Fruit fly (Drosophila melanogaster): Measurements from ENCODE around the gene Rpn3.

Rpn3 gene

dm6 chr2L:19051534-19052100 lies at the start of gene Rpn3 (continued):
- TF ChIP-seq dm (GFP tag; optimal IDR thresholded peaks at IDR 0.05): peak; percentile 80
- TF ChIP-seq her (GFP tag; optimal IDR thresholded peaks at IDR 0.05): peak; percentile 62
- TF ChIP-seq Hr51 (GFP tag; optimal IDR thresholded peaks at IDR 0.05): peak; percentile 74 to 82
- TF ChIP-seq CG13775 (GFP tag; optimal IDR thresholded peaks at IDR 0.05): peak; percentile 87
- no peak; the same call in 2 of the 3 replicates for TF ChIP-seq Opbp (GFP tag; IDR thresholded peaks at IDR 0.05; ENCODE audit: partially characterized antibody)
- TF ChIP-seq ewg (GFP tag; optimal IDR thresholded peaks at IDR 0.05): peak; percentile 59
- peak; percentile 87 for TF ChIP-seq nmo (GFP tag; optimal IDR thresholded peaks at IDR 0.05)
- peak; percentile 58 for TF ChIP-seq oc (tag; optimal IDR thresholded peaks at IDR 0.05)
- TF ChIP-seq crc (GFP tag; optimal IDR thresholded peaks at IDR 0.05): peak; percentile 47
- TF ChIP-seq H2.0 (GFP tag; IDR thresholded peaks at IDR 0.05): peak; percentile 87
- TF ChIP-seq nerfin-2 (GFP tag; IDR thresholded peaks at IDR 0.05; ENCODE audit: partially characterized antibody): peak; percentile 75
- TF ChIP-seq Dbx (GFP tag; IDR thresholded peaks at IDR 0.05): peak; percentile 88
- TF ChIP-seq CG13296 (GFP tag; optimal IDR thresholded peaks at IDR 0.05): peak; percentile 53
- TF ChIP-seq CG30431 (GFP tag; optimal IDR thresholded peaks at IDR 0.05): peak; percentile 44
- no peak for TF ChIP-seq ERR (GFP tag; optimal IDR thresholded peaks at IDR 0.05)
- TF ChIP-seq CG6791 (GFP tag; IDR thresholded peaks at IDR 0.05; ENCODE audit: partially characterized antibody): peak; percentile 71
- TF ChIP-seq Dad (GFP tag; optimal IDR thresholded peaks at IDR 0.05): peak; percentile 79
- TF ChIP-seq CG6654 (GFP tag; optimal IDR thresholded peaks at IDR 0.05): no peak
- peak; percentile 29 for TF ChIP-seq Sry-β (GFP tag; optimal IDR thresholded peaks at IDR 0.05)
- peak; percentile 84 for TF ChIP-seq CG10979 (tag; optimal IDR thresholded peaks at IDR 0.05)
- TF ChIP-seq Vsx1 (GFP tag; optimal IDR thresholded peaks at IDR 0.05): no peak
- TF ChIP-seq jing (GFP tag; optimal IDR thresholded peaks at IDR 0.05): no peak
- TF ChIP-seq bbx (GFP tag; IDR thresholded peaks at IDR 0.05; ENCODE audit: partially characterized antibody): peak; percentile 54; the same call in 1 of the 2 replicates
- peak; percentile 91 for TF ChIP-seq Ptx1 (GFP tag; IDR thresholded peaks at IDR 0.05)
- TF ChIP-seq BEAF-32 (GFP tag; optimal IDR thresholded peaks at IDR 0.05): peak; percentile 70
- TF ChIP-seq abd-A (tag; optimal IDR thresholded peaks at IDR 0.05): no peak
- TF ChIP-seq CG4424 (GFP tag; optimal IDR thresholded peaks at IDR 0.05): peak; percentile 90
- no peak for TF ChIP-seq tll (GFP tag; optimal IDR thresholded peaks at IDR 0.05)
- peak; percentile 60 for TF ChIP-seq onecut (GFP tag; IDR thresholded peaks at IDR 0.05)
- TF ChIP-seq ems (GFP tag; optimal IDR thresholded peaks at IDR 0.05): peak; percentile 80
- peak; percentile 90 for TF ChIP-seq slbo (GFP tag; IDR thresholded peaks at IDR 0.05)
- peak; percentile 78 for TF ChIP-seq B-H1 (GFP tag; IDR thresholded peaks at IDR 0.05)
- TF ChIP-seq grn (GFP tag; optimal IDR thresholded peaks at IDR 0.05): no peak

dm6 chr2L:19002468-19002867 lies 49.1 kb upstream of the Rpn3 start:
- TF ChIP-seq zen2 (GFP tag; IDR thresholded peaks at IDR 0.05; ENCODE audit: partially characterized antibody): no peak
- peak; percentile 66 for TF ChIP-seq exex (tag; optimal IDR thresholded peaks at IDR 0.05)
- TF ChIP-seq CHES-1-like (GFP tag; optimal IDR thresholded peaks at IDR 0.05): no peak
- TF ChIP-seq mirr (GFP tag; optimal IDR thresholded peaks at IDR 0.05): peak; percentile 62

dm6 chr2L:19002959-19003371 lies 48.6 kb upstream of the Rpn3 start, which contains the start of gene CG31793:
TSS of gene CG31793 (plus strand) at chr2L:19003367.
- TF ChIP-seq Dbx (GFP tag; IDR thresholded peaks at IDR 0.05) (peak; percentile 64; the same call in 2 of the 3 replicates), lilli (GFP tag; optimal IDR thresholded peaks at IDR 0.05) (peak; percentile 25), CG9727 (GFP tag; optimal IDR thresholded peaks at IDR 0.05) (peak; percentile 51), CG11504 (tag; optimal IDR thresholded peaks at IDR 0.05) (peak; percentile 68), Deaf1 (tag; optimal IDR thresholded peaks at IDR 0.05) (peak; percentile 42), CG34422 (GFP tag; IDR thresholded peaks at IDR 0.05) (peak; percentile 42; the same call in 1 of the 3 replicates), lov (optimal IDR thresholded peaks at IDR 0.05) (no peak), lov (GFP tag; IDR thresholded peaks at IDR 0.05) (no peak), unpg (GFP tag; optimal IDR thresholded peaks at IDR 0.05) (peak; percentile 70), dysf (GFP tag; IDR thresholded peaks at IDR 0.05) (peak; percentile 20; the same call in 1 of the 3 replicates), CG10267 (tag; optimal IDR thresholded peaks at IDR 0.05) (peak; percentile 40), oc (tag; optimal IDR thresholded peaks at IDR 0.05) (no peak), CG2712 (tag; optimal IDR thresholded peaks at IDR 0.05) (peak; percentile 62), CG15601 (tag; optimal IDR thresholded peaks at IDR 0.05) (no peak)
